Worm (Caenorhabditis elegans): ENCODE data around the gene skn-1.

skn-1 gene

ce11 chrIV:5649073-5649583 is 11.1 kb downstream of the skn-1 start, which contains the start of gene csn-5:
csn-5 (plus strand) TSS chrIV:5649533.
- TF ChIP-seq unc-62 (GFP tag; optimal IDR thresholded peaks at IDR 0.05) = no peak

- no peak for TF ChIP-seq unc-62 (GFP tag; optimal IDR thresholded peaks at IDR 0.05)
These were observed 14.6 kb downstream of the skn-1 start, which contains the start of the genes srd-8 and B0547.2 for ce11 chrIV:5645514-5646052. srd-8 (minus strand) TSS chrIV:5645614. B0547.2 (plus strand) TSS chrIV:5646002.

- no peak for TF ChIP-seq unc-62 (GFP tag; optimal IDR thresholded peaks at IDR 0.05)
These were observed 24.6 kb downstream of the skn-1 start, which contains the start of gene srd-13 for ce11 chrIV:5635551-5635950. srd-13 (minus strand) TSS chrIV:5635651.

- no peak for TF ChIP-seq unc-62 (GFP tag; optimal IDR thresholded peaks at IDR 0.05)
These were observed 27.6 kb downstream of the skn-1 start for ce11 chrIV:5632536-5632935.

- no peak for TF ChIP-seq unc-62 (GFP tag; optimal IDR thresholded peaks at IDR 0.05)
These were observed 28.6 kb downstream of the skn-1 start, which contains the start of gene ttbk-8.2 for ce11 chrIV:5631628-5632027. ttbk-8.2 (plus strand) TSS chrIV:5631928.

ce11 chrIV:5630156-5630555 is 30.0 kb downstream of the skn-1 start, which contains the start of gene srd-12:
srd-12 (minus strand) TSS chrIV:5630256.
- TF ChIP-seq unc-62 (GFP tag; optimal IDR thresholded peaks at IDR 0.05) = no peak

ce11 chrIV:5627056-5627455 is 33.1 kb downstream of the skn-1 start, which contains the start of gene srsx-14:
srsx-14 (minus strand) TSS chrIV:5627156.
- TF ChIP-seq unc-62 (GFP tag; optimal IDR thresholded peaks at IDR 0.05) = no peak

ce11 chrIV:5623718-5624117 is 36.5 kb downstream of the skn-1 start, which contains the start of gene srsx-15:
srsx-15 (minus strand) TSS chrIV:5623818.
- no peak for TF ChIP-seq unc-62 (GFP tag; optimal IDR thresholded peaks at IDR 0.05)

- TF ChIP-seq unc-62 (GFP tag; optimal IDR thresholded peaks at IDR 0.05) = no peak
These were observed 40.5 kb downstream of the skn-1 start, which contains the start of gene srsx-16 for ce11 chrIV:5619643-5620042. srsx-16 (minus strand) TSS chrIV:5619743.

- no peak for TF ChIP-seq unc-62 (GFP tag; optimal IDR thresholded peaks at IDR 0.05)
These were observed 45.6 kb downstream of the skn-1 start, which contains the start of gene C39H7.4 for ce11 chrIV:5614558-5615026. C39H7.4 (minus strand) TSS chrIV:5614608.

ce11 chrIV:5607343-5607742 is 52.8 kb downstream of the skn-1 start:
- no peak for TF ChIP-seq unc-62 (GFP tag; optimal IDR thresholded peaks at IDR 0.05)

ce11 chrIV:5605225-5605624 is 55.0 kb downstream of the skn-1 start:
- TF ChIP-seq unc-62 (GFP tag; optimal IDR thresholded peaks at IDR 0.05) = no peak

- no peak for TF ChIP-seq unc-62 (GFP tag; optimal IDR thresholded peaks at IDR 0.05)
These were observed 55.7 kb downstream of the skn-1 start for ce11 chrIV:5604465-5604864.

- no peak for TF ChIP-seq unc-62 (GFP tag; optimal IDR thresholded peaks at IDR 0.05)
These were observed 56.9 kb downstream of the skn-1 start for ce11 chrIV:5603321-5603720.

- no peak for TF ChIP-seq unc-62 (GFP tag; optimal IDR thresholded peaks at IDR 0.05)
These were observed 57.8 kb downstream of the skn-1 start for ce11 chrIV:5602415-5602814.
